Fruit fly (Drosophila melanogaster): ENCODE data around the gene CG34251.

CG34251 gene

dm6 chr3L:17655837-17656308 is 15.5 kb upstream of the CG34251 start (continued):
- TF ChIP-seq CG7368 (GFP tag; optimal IDR thresholded peaks at IDR 0.05) (no peak), esn (GFP tag; optimal IDR thresholded peaks at IDR 0.05) (no peak), ss (GFP tag; optimal IDR thresholded peaks at IDR 0.05) (no peak), svp (GFP tag) (peak; percentile 51), CG11762 (GFP tag; optimal IDR thresholded peaks at IDR 0.05; ENCODE audit: insufficient read depth) (no peak), Ets96B (tag; optimal IDR thresholded peaks at IDR 0.05) (no peak), Lpt (GFP tag; optimal IDR thresholded peaks at IDR 0.05) (no peak), acj6 (GFP tag; optimal IDR thresholded peaks at IDR 0.05) (no peak), CG6808 (GFP tag; optimal IDR thresholded peaks at IDR 0.05) (no peak), CG1621 (tag; optimal IDR thresholded peaks at IDR 0.05) (no peak), Eip93F (GFP tag; optimal IDR thresholded peaks at IDR 0.05) (no peak), fd59A (GFP tag; optimal IDR thresholded peaks at IDR 0.05) (no peak), vri (GFP tag; optimal IDR thresholded peaks at IDR 0.05) (peak; percentile 79), Blimp-1 (GFP tag; optimal IDR thresholded peaks at IDR 0.05) (no peak), eg (GFP tag; IDR thresholded peaks at IDR 0.05) (peak; percentile 51; the same call in 1 of the 3 replicates), Gug (GFP tag; IDR thresholded peaks at IDR 0.05) (no peak), achi (GFP tag; optimal IDR thresholded peaks at IDR 0.05) (no peak), pdm3 (GFP tag; optimal IDR thresholded peaks at IDR 0.05) (no peak), CG10631 (GFP tag; optimal IDR thresholded peaks at IDR 0.05) (no peak), CG15336 (GFP tag; IDR thresholded peaks at IDR 0.05) (0 out of 2 replicates have a peak, but pooled peaks have one; percentile 10), lz (GFP tag; optimal IDR thresholded peaks at IDR 0.05) (no peak), CG6854 (GFP tag; optimal IDR thresholded peaks at IDR 0.05) (peak; percentile 20), CG10669 (GFP tag; optimal IDR thresholded peaks at IDR 0.05) (peak; percentile 3), Hr38 (GFP tag; optimal IDR thresholded peaks at IDR 0.05) (no peak), net (GFP tag; optimal IDR thresholded peaks at IDR 0.05) (no peak), CG16779 (tag; optimal IDR thresholded peaks at IDR 0.05) (no peak), Hr4 (GFP tag; optimal IDR thresholded peaks at IDR 0.05) (no peak), CG6276 (GFP tag; optimal IDR thresholded peaks at IDR 0.05) (no peak), dsx (GFP tag; optimal IDR thresholded peaks at IDR 0.05; ENCODE audit: poor library complexity, severe bottlenecking) (no peak), CG3032 (tag; optimal IDR thresholded peaks at IDR 0.05) (no peak), CG4318 (GFP tag; optimal IDR thresholded peaks at IDR 0.05) (no peak), CG6163 (GFP tag; IDR thresholded peaks at IDR 0.05) (peak; percentile 29; the same call in 1 of the 3 replicates), salr (GFP tag; optimal IDR thresholded peaks at IDR 0.05) (no peak), CG11902 (GFP tag; optimal IDR thresholded peaks at IDR 0.05) (no peak)

- no peak for TF ChIP-seq Blimp-1 (GFP tag; optimal IDR thresholded peaks at IDR 0.05)
- 0 out of 3 replicates have a peak, but pooled peaks have one; percentile 7 for TF ChIP-seq eg (GFP tag; IDR thresholded peaks at IDR 0.05)
- TF ChIP-seq achi (GFP tag; optimal IDR thresholded peaks at IDR 0.05): no peak
Observed at dm6 chr3L:17656716-17657395, 14.6 kb upstream of the CG34251 start.

dm6 chr3L:17657728-17658379 is 13.6 kb upstream of the CG34251 start:
- peak; percentile 10 for TF ChIP-seq Blimp-1 (GFP tag; optimal IDR thresholded peaks at IDR 0.05)
- peak; percentile 89 for TF ChIP-seq svp (GFP tag)
- peak; percentile 88 for TF ChIP-seq pdm3 (GFP tag; optimal IDR thresholded peaks at IDR 0.05)
- TF ChIP-seq CG6792 (GFP tag; optimal IDR thresholded peaks at IDR 0.05): peak; percentile 80
- peak; percentile 54 for TF ChIP-seq CG8319 (GFP tag; optimal IDR thresholded peaks at IDR 0.05)
- TF ChIP-seq CG11902 (GFP tag; optimal IDR thresholded peaks at IDR 0.05): peak; percentile 60
- TF ChIP-seq dac (GFP tag; optimal IDR thresholded peaks at IDR 0.05): peak; percentile 57
- peak; percentile 60 for TF ChIP-seq Hr39 (GFP tag; optimal IDR thresholded peaks at IDR 0.05)
- peak; percentile 82 for TF ChIP-seq dsx (GFP tag; optimal IDR thresholded peaks at IDR 0.05; ENCODE audit: poor library complexity, severe bottlenecking)
- TF ChIP-seq Hr4 (GFP tag; optimal IDR thresholded peaks at IDR 0.05): peak; percentile 88
- TF ChIP-seq fd85E (GFP tag; optimal IDR thresholded peaks at IDR 0.05): no peak
- peak; percentile 87 for TF ChIP-seq CG15336 (GFP tag; IDR thresholded peaks at IDR 0.05)
- no peak for TF ChIP-seq Eip93F (GFP tag; optimal IDR thresholded peaks at IDR 0.05)
- peak; percentile 72 for TF ChIP-seq CG7368 (GFP tag; optimal IDR thresholded peaks at IDR 0.05)
- TF ChIP-seq spab (GFP tag; optimal IDR thresholded peaks at IDR 0.05): peak; percentile 80
- TF ChIP-seq cyc (GFP tag; optimal IDR thresholded peaks at IDR 0.05): peak; percentile 72
- peak; percentile 76 for TF ChIP-seq Sox102F (GFP tag; optimal IDR thresholded peaks at IDR 0.05)
- TF ChIP-seq vri (GFP tag; optimal IDR thresholded peaks at IDR 0.05): peak; percentile 42
- peak; percentile 73 for TF ChIP-seq lz (GFP tag; optimal IDR thresholded peaks at IDR 0.05)
- peak; percentile 66 for TF ChIP-seq CG11762 (GFP tag; optimal IDR thresholded peaks at IDR 0.05; ENCODE audit: insufficient read depth)
- peak; percentile 71 to 74 for TF ChIP-seq salr (GFP tag; optimal IDR thresholded peaks at IDR 0.05)
- TF ChIP-seq CG31627 (GFP tag; optimal IDR thresholded peaks at IDR 0.05): peak; percentile 63
- peak; percentile 87 for TF ChIP-seq CG8119 (GFP tag; IDR thresholded peaks at IDR 0.05)
- TF ChIP-seq acj6 (GFP tag; optimal IDR thresholded peaks at IDR 0.05): peak; percentile 83
